Fruit fly (Drosophila melanogaster) whole organism, embryonic: ENCODE measurements around the gene CG42449.

ENCODE experiments used
- CG10267 ChIP-seq: fragments of 200-800 bp; sonication (Bioruptor generic); optimal IDR thresholded peaks from 2 replicates; lab custom pipeline; 2018; ENCODE audit warnings: missing biosample characterization, mild to moderate bottlenecking, missing genetic modification characterization, moderate library complexity
- CG11093 ChIP-seq: fragments of 200-800 bp; sonication (Bioruptor generic); IDR thresholded peaks from 3 replicates; pipeline ENCODE4 v1.3.6; 2022; ENCODE audit warnings: missing biosample characterization, missing genetic modification characterization
- CG11723 ChIP-seq: fragments of 200-800 bp; sonication (Bioruptor generic); optimal IDR thresholded peaks from 2 replicates; lab custom pipeline; 2017; ENCODE audit warnings: missing biosample characterization, mild to moderate bottlenecking, missing genetic modification characterization
- CG13775 ChIP-seq: fragments of 200-800 bp; sonication (Bioruptor generic); optimal IDR thresholded peaks from 3 replicates; lab custom pipeline; 2017; ENCODE audit warnings: missing biosample characterization, mild to moderate bottlenecking, missing genetic modification characterization
- CG15514 ChIP-seq: fragments of 200-800 bp; sonication (Bioruptor generic); optimal IDR thresholded peaks from 3 replicates; lab custom pipeline; 2017; ENCODE audit warnings: missing biosample characterization, missing genetic modification characterization, mild to moderate bottlenecking, moderate library complexity, missing genetic modification reagents
- CG1602 ChIP-seq: fragments of 200-800 bp; sonication (Bioruptor generic); optimal IDR thresholded peaks from 3 replicates; lab custom pipeline; 2016; ENCODE audit warnings: missing biosample characterization, missing genetic modification characterization
- CG1647 ChIP-seq: fragments of 200-800 bp; sonication (Bioruptor generic); optimal IDR thresholded peaks from 3 replicates; lab custom pipeline; 2016; ENCODE audit warnings: missing biosample characterization, missing genetic modification characterization
- CG17568 ChIP-seq: fragments of 200-800 bp; sonication (Bioruptor generic); optimal IDR thresholded peaks from 2 replicates; lab custom pipeline; 2018; ENCODE audit warnings: missing biosample characterization, mild to moderate bottlenecking, missing genetic modification characterization, moderate library complexity
- CG18619 ChIP-seq: fragments of 200-800 bp; sonication (Bioruptor generic); optimal IDR thresholded peaks from 3 replicates; lab custom pipeline; 2017; ENCODE audit warnings: missing biosample characterization, mild to moderate bottlenecking, missing genetic modification characterization
- CG2889 ChIP-seq: fragments of 200-800 bp; sonication (Bioruptor generic); IDR thresholded peaks from 3 replicates; pipeline ENCODE4 v1.3.6; 2022; ENCODE audit warnings: missing biosample characterization, missing genetic modification characterization
- CG31365 ChIP-seq: fragments of 200-800 bp; sonication (Bioruptor generic); optimal IDR thresholded peaks from 2 replicates; lab custom pipeline; 2018; ENCODE audit warnings: missing biosample characterization, mild to moderate bottlenecking, missing genetic modification characterization
- CG33213 ChIP-seq: fragments of 200-800 bp; sonication (Bioruptor generic); optimal IDR thresholded peaks from 3 replicates; lab custom pipeline; 2016; ENCODE audit warnings: missing biosample characterization, missing genetic modification characterization
- CG4854 ChIP-seq: fragments of 200-800 bp; sonication (Bioruptor generic); optimal IDR thresholded peaks from 2 replicates; lab custom pipeline; 2016; ENCODE audit warnings: missing biosample characterization, missing genetic modification characterization, inconsistent platforms
- CG6683 ChIP-seq: fragments of 200-800 bp; sonication (Bioruptor generic); optimal IDR thresholded peaks from 2 replicates; lab custom pipeline; 2017; ENCODE audit warnings: missing biosample characterization, mild to moderate bottlenecking, missing genetic modification characterization, missing genetic modification reagents
- CG7357 ChIP-seq: fragments of 200-800 bp; sonication (Bioruptor generic); IDR thresholded peaks from 3 replicates; pipeline ENCODE4 v1.3.6; 2022; ENCODE audit warnings: missing biosample characterization, missing genetic modification characterization
- CG9215 ChIP-seq: fragments of 200-800 bp; sonication (Bioruptor generic); IDR thresholded peaks from 2 replicates; pipeline ENCODE4 v1.3.6; 2022; ENCODE audit warnings: missing biosample characterization, missing genetic modification characterization
- CG9437 ChIP-seq: fragments of 200-800 bp; sonication (Bioruptor generic); optimal IDR thresholded peaks from 2 replicates; lab custom pipeline; 2018; ENCODE audit warnings: missing biosample characterization, mild to moderate bottlenecking, missing genetic modification characterization
- Deaf1 ChIP-seq: fragments of 200-800 bp; optimal IDR thresholded peaks from 3 replicates; lab custom pipeline; 2019; ENCODE audit warnings: missing biosample characterization, mild to moderate bottlenecking, missing genetic modification characterization, moderate library complexity
- Ets65A ChIP-seq: fragments of 200-800 bp; sonication (Bioruptor generic); peaks from one replicate; lab custom pipeline; 2016; ENCODE audit warnings: missing biosample characterization, missing genetic modification characterization
- Fer2 ChIP-seq: fragments of 200-800 bp; sonication (Bioruptor generic); optimal IDR thresholded peaks from 2 replicates; lab custom pipeline; 2018; ENCODE audit warnings: missing biosample characterization, mild to moderate bottlenecking, missing genetic modification characterization, moderate library complexity
- HHEX ChIP-seq: fragments of 200-800 bp; sonication (Bioruptor generic); optimal IDR thresholded peaks from 3 replicates; lab custom pipeline; 2017; ENCODE audit warnings: missing biosample characterization, mild to moderate bottlenecking, missing genetic modification characterization, missing genetic modification reagents
- HLH4C ChIP-seq: fragments of 200-800 bp; sonication (Bioruptor generic); IDR thresholded peaks from 3 replicates; pipeline ENCODE4 v1.3.6; 2022; ENCODE audit warnings: missing biosample characterization, missing genetic modification characterization; ENCODE audit not compliant: partially characterized antibody
- HLHmδ ChIP-seq: fragments of 200-800 bp; sonication (Bioruptor generic); optimal IDR thresholded peaks from 2 replicates; lab custom pipeline; 2018; ENCODE audit warnings: missing biosample characterization, mild to moderate bottlenecking, missing genetic modification characterization, moderate library complexity
- Nf-YB ChIP-seq: fragments of 200-800 bp; sonication (Bioruptor generic); optimal IDR thresholded peaks from 3 replicates; lab custom pipeline; 2019; ENCODE audit warnings: missing biosample characterization, mild to moderate bottlenecking, missing genetic modification characterization, moderate library complexity
- Six4 ChIP-seq: fragments of 200-800 bp; sonication (Bioruptor generic); optimal IDR thresholded peaks from 2 replicates; lab custom pipeline; 2016; ENCODE audit warnings: missing biosample characterization, missing genetic modification characterization
- Sox100B ChIP-seq: fragments of 200-800 bp; sonication (Bioruptor generic); optimal IDR thresholded peaks from 3 replicates; lab custom pipeline; 2018; ENCODE audit warnings: missing biosample characterization, mild to moderate bottlenecking, missing genetic modification characterization
- Spps ChIP-seq: fragments of 200-800 bp; sonication (Bioruptor generic); optimal IDR thresholded peaks from 2 replicates; lab custom pipeline; 2018; ENCODE audit warnings: missing biosample characterization, mild to moderate bottlenecking, missing genetic modification characterization
- Xbp1 ChIP-seq: fragments of 200-800 bp; sonication (Bioruptor generic); optimal IDR thresholded peaks from 3 replicates; lab custom pipeline; 2016; ENCODE audit warnings: missing biosample characterization, mild to moderate bottlenecking, missing genetic modification characterization
- ac ChIP-seq: fragments of 200-800 bp; sonication (Bioruptor generic); optimal IDR thresholded peaks from 3 replicates; lab custom pipeline; 2017; ENCODE audit warnings: missing biosample characterization, mild to moderate bottlenecking, missing genetic modification characterization
- al ChIP-seq: fragments of 200-800 bp; sonication (Bioruptor generic); IDR thresholded peaks from 2 replicates; pipeline ENCODE4 v1.3.6; 2022; ENCODE audit warnings: missing biosample characterization, missing genetic modification characterization
- bbx ChIP-seq: fragments of 200-800 bp; sonication (Bioruptor generic); IDR thresholded peaks from 2 replicates; pipeline ENCODE4 v1.3.6; 2022; ENCODE audit warnings: missing biosample characterization, missing genetic modification characterization; ENCODE audit not compliant: partially characterized antibody
- bcd ChIP-seq: fragments of 200-800 bp; sonication (Bioruptor generic); optimal IDR thresholded peaks from 2 replicates; lab custom pipeline; 2017; ENCODE audit warnings: missing biosample characterization, mild to moderate bottlenecking, missing genetic modification characterization
- br ChIP-seq: fragments of >200 bp; optimal IDR thresholded peaks from 2 replicates; lab custom pipeline; 2017
- caup ChIP-seq: fragments of 200-800 bp; sonication (Bioruptor generic); optimal IDR thresholded peaks from 3 replicates; lab custom pipeline; 2017; ENCODE audit warnings: missing biosample characterization, mild to moderate bottlenecking, missing genetic modification characterization, moderate library complexity; ENCODE audit not compliant: severe bottlenecking
- croc ChIP-seq: fragments of 200-800 bp; sonication (Bioruptor generic); conservative IDR thresholded peaks from 3 replicates; pipeline ENCODE4 v1.3.6; 2022; ENCODE audit warnings: missing biosample characterization, missing genetic modification characterization
- crol ChIP-seq: fragments of 200-800 bp; sonication (Bioruptor generic); IDR thresholded peaks from 2 replicates; pipeline ENCODE4 v1.3.6; 2022; ENCODE audit warnings: missing biosample characterization, missing genetic modification characterization
- emc ChIP-seq: fragments of 200-800 bp; sonication (Bioruptor generic); optimal IDR thresholded peaks from 2 replicates; lab custom pipeline; 2016; ENCODE audit warnings: missing biosample characterization, missing genetic modification characterization
- fd96Cb ChIP-seq: fragments of 200-800 bp; sonication (Bioruptor generic); optimal IDR thresholded peaks from 2 replicates; lab custom pipeline; 2018; ENCODE audit warnings: missing biosample characterization, mild to moderate bottlenecking, missing genetic modification characterization, moderate library complexity
- fru ChIP-seq: fragments of >200 bp; optimal IDR thresholded peaks from 2 replicates; lab custom pipeline; 2017
- gsb-n ChIP-seq: fragments of 200-800 bp; sonication (Bioruptor generic); optimal IDR thresholded peaks from 3 replicates; lab custom pipeline; 2018; ENCODE audit warnings: missing biosample characterization, mild to moderate bottlenecking, missing genetic modification characterization
- gt ChIP-seq: fragments of 200-800 bp; sonication (Bioruptor generic); IDR thresholded peaks from 2 replicates; pipeline ENCODE4 v1.3.6; 2022; ENCODE audit warnings: missing biosample characterization, missing genetic modification characterization
- hth ChIP-seq: fragments of >200 bp; optimal IDR thresholded peaks from 2 replicates; lab custom pipeline; 2017; ENCODE audit warnings: inconsistent platforms
- inv ChIP-seq: fragments of 200-800 bp; sonication (Bioruptor generic); IDR thresholded peaks from 2 replicates; pipeline ENCODE4 v1.3.6; 2022; ENCODE audit warnings: missing biosample characterization, missing genetic modification characterization; ENCODE audit not compliant: partially characterized antibody
- mirr ChIP-seq: fragments of 200-800 bp; sonication (Bioruptor generic); optimal IDR thresholded peaks from 3 replicates; lab custom pipeline; 2018; ENCODE audit warnings: missing biosample characterization, mild to moderate bottlenecking, missing genetic modification characterization
- sens-2 ChIP-seq: fragments of 200-800 bp; sonication (Bioruptor generic); IDR thresholded peaks from 2 replicates; pipeline ENCODE4 v1.3.6; 2022; ENCODE audit warnings: missing biosample characterization, missing genetic modification characterization
- shn ChIP-seq: fragments of 200-800 bp; sonication (Bioruptor generic); optimal IDR thresholded peaks from 3 replicates; lab custom pipeline; 2016; ENCODE audit warnings: missing biosample characterization, missing genetic modification characterization
- ssp ChIP-seq: fragments of 200-800 bp; sonication (Bioruptor generic); IDR thresholded peaks from 2 replicates; pipeline ENCODE4 v1.3.6; 2022; ENCODE audit warnings: missing biosample characterization, missing genetic modification characterization
- tio ChIP-seq: fragments of 200-800 bp; sonication (Bioruptor generic); optimal IDR thresholded peaks from 2 replicates; lab custom pipeline; 2017; ENCODE audit warnings: missing biosample characterization, missing genetic modification characterization, inconsistent platforms
- tup ChIP-seq: fragments of 200-800 bp; sonication (Bioruptor generic); optimal IDR thresholded peaks from 2 replicates; lab custom pipeline; 2016; ENCODE audit warnings: missing biosample characterization, mild to moderate bottlenecking, missing genetic modification characterization, moderate library complexity
- wek ChIP-seq: fragments of 200-800 bp; sonication (Bioruptor generic); optimal IDR thresholded peaks from 3 replicates; lab custom pipeline; 2018; ENCODE audit warnings: missing biosample characterization, mild to moderate bottlenecking, missing genetic modification characterization, moderate library complexity

CG42449 gene

dm6 chrX:5689417-5690215 lies 6.6 kb downstream of the CG42449 start, which contains the start of the genes PGAP1 and cv (continued):
- TF ChIP-seq ac (no peak), CG7357 (GFP tag; lab: Robert Waterston, UW) (no peak), CG10267 (tag; lab: Kevin White, UChicago) (peak; percentile 24), CG33213 (GFP tag; lab: Kevin White, UChicago) (no peak), HLH4C (GFP tag; lab: Robert Waterston, UW) (peak; percentile 68), CG11723 (GFP tag; lab: Kevin White, UChicago) (no peak), CG13775 (GFP tag; lab: Kevin White, UChicago) (peak; percentile 27), Sox100B (GFP tag; lab: Kevin White, UChicago) (no peak), tup (no peak), CG18619 (GFP tag; lab: Kevin White, UChicago) (no peak), emc (no peak), CG31365 (tag; lab: Kevin White, UChicago) (no peak), HLHmδ (no peak), fru (lab: Kevin White, UChicago) (no peak), Fer2 (tag; lab: Kevin White, UChicago) (no peak), mirr (no peak), CG6683 (GFP tag; lab: Kevin White, UChicago) (no peak), CG11093 (GFP tag; lab: Robert Waterston, UW) (no peak), Six4 (GFP tag; lab: Kevin White, UChicago) (no peak), gsb-n (tag; lab: Kevin White, UChicago) (no peak), CG2889 (no peak), CG9437 (GFP tag; lab: Kevin White, UChicago) (peak; percentile 43), CG17568 (GFP tag; lab: Kevin White, UChicago) (no peak), Deaf1 (peak; percentile 59), CG4854 (GFP tag; lab: Kevin White, UChicago) (no peak), Ets65A (peak; percentile 75), CG1647 (GFP tag; lab: Kevin White, UChicago) (no peak), tio (no peak), Nf-YB (GFP tag; lab: Kevin White, UChicago) (no peak), br (lab: Kevin White, UChicago) (no peak), al (GFP tag; lab: Robert Waterston, UW) (0 out of 2 replicates have a peak, but pooled peaks have one; percentile 9), crol (no peak), hth (lab: Kevin White, UChicago) (no peak), shn (GFP tag; lab: Kevin White, UChicago) (no peak), Xbp1 (GFP tag; lab: Kevin White, UChicago) (peak; percentile 5), CG15514 (peak; percentile 41), ssp (GFP tag; lab: Robert Waterston, UW) (no peak), gt (GFP tag; lab: Robert Waterston, UW) (no peak), caup (GFP tag; lab: Kevin White, UChicago) (no peak), fd96Cb (tag; lab: Kevin White, UChicago) (no peak), sens-2 (GFP tag; lab: Robert Waterston, UW) (no peak), HHEX (no peak), inv (GFP tag; lab: Robert Waterston, UW) (peak; percentile 72), CG9215 (GFP tag; lab: Robert Waterston, UW) (no peak), wek (GFP tag; lab: Kevin White, UChicago) (no peak), croc (GFP tag; lab: Robert Waterston, UW) (no peak), Spps (tag; lab: Kevin White, UChicago) (no peak), bcd (no peak), bbx (GFP tag; lab: Robert Waterston, UW) (peak; percentile 78), CG1602 (peak; percentile 16)
